Worm (Caenorhabditis elegans): ENCODE results near the gene mai-2.
"Not testable (repeated sequence)": the region's sequence is repeated elsewhere in the genome, so short reads cannot be mapped to it uniquely, and the experiment has no call there.

mai-2 gene

DNA sequence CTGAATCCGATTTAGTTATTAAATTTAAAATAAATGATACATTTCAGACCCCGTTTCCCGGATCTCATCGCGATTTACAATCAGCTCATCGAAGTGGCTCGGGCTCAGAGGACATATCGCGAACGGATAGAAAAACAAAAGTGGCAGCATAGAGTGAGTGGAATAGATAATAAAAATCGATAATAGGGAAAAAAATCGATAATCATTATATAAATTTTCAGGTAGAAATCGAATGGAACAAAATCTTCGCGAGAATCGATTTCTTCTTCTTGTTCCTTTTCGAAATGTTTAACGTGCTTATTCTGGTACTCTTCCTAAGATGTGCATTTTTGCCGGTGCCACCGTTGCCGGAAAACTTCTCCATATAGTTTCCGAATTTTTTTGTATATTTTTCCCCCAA lies 33.0 kb downstream of the mai-2 start:
- TF ChIP-seq hlh-30 (tag; optimal IDR thresholded peaks at IDR 0.05; ENCODE audit: insufficient read depth) = no peak
- no peak for TF ChIP-seq pha-4 (tag; optimal IDR thresholded peaks at IDR 0.05)
- TF ChIP-seq K09A11.1 (tag; optimal IDR thresholded peaks at IDR 0.05; ENCODE audit: insufficient read depth) = no peak
- TF ChIP-seq ceh-9 (tag; optimal IDR thresholded peaks at IDR 0.05) = no peak

DNA sequence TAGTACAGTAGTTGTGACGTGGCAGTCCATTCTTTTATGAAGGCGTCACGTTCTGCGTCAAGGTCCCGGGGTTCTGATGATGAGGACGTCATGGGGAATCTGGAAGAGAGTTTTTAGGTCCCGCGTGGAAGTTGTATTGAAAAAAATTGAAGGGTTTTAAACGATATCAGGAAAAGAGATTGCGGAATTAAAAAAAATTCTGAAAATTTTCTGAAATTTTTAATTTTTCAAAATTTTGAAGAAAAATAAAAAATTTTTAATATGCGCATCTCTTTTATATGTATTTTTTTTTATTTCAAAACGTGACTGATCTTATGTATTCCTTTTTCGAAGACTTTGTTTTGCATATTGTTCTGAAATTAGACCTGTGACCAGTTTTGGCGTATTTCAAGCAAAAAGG lies 36.8 kb downstream of the mai-2 start, which contains the start of gene C04C3.6:
C04C3.6 (minus strand) TSS at position 101 of the 400 bp plus-strand sequence.
- TF ChIP-seq nfya-1 (tag; optimal IDR thresholded peaks at IDR 0.05) (no peak), hlh-8 (tag; optimal IDR thresholded peaks at IDR 0.05) (no peak), fkh-10 (GFP tag; optimal IDR thresholded peaks at IDR 0.05) (no peak), tbx-2 (tag; optimal IDR thresholded peaks at IDR 0.05) (no peak), pat-9 (tag; optimal IDR thresholded peaks at IDR 0.05) (no peak), unc-55 (GFP tag; optimal IDR thresholded peaks at IDR 0.05) (no peak), fkh-6 (tag; optimal IDR thresholded peaks at IDR 0.05) (no peak), C38D4.7 (GFP tag; optimal IDR thresholded peaks at IDR 0.05) (no peak), ttx-3 (tag; optimal IDR thresholded peaks at IDR 0.05) (no peak), tbx-7 (tag; optimal IDR thresholded peaks at IDR 0.05) (no peak), hlh-15 (tag; optimal IDR thresholded peaks at IDR 0.05) (no peak), dmd-4 (tag; optimal IDR thresholded peaks at IDR 0.05; ENCODE audit: borderline replicate concordance) (no peak), ahr-1 (tag; optimal IDR thresholded peaks at IDR 0.05) (no peak), ceh-18 (tag; optimal IDR thresholded peaks at IDR 0.05) (no peak), gmeb-2 (tag; optimal IDR thresholded peaks at IDR 0.05) (no peak), unc-42 (tag; optimal IDR thresholded peaks at IDR 0.05) (no peak), npax-4 (tag; optimal IDR thresholded peaks at IDR 0.05) (no peak), ceh-24 (tag; optimal IDR thresholded peaks at IDR 0.05) (no peak)

- TF ChIP-seq odd-2 (tag; optimal IDR thresholded peaks at IDR 0.05) (no peak), C08G9.2 (tag; optimal IDR thresholded peaks at IDR 0.05) (no peak), ceh-48 (tag; optimal IDR thresholded peaks at IDR 0.05) (no peak), madf-2 (tag; optimal IDR thresholded peaks at IDR 0.05) (no peak), ttx-3 (tag; optimal IDR thresholded peaks at IDR 0.05) (no peak), ceh-31 (tag; optimal IDR thresholded peaks at IDR 0.05) (no peak), fax-1 (tag; optimal IDR thresholded peaks at IDR 0.05) (no peak), F13H6.1 (tag; optimal IDR thresholded peaks at IDR 0.05) (no peak)
Measured at ce11 chrIV:3428434-3428950, 42.8 kb downstream of the mai-2 start, which contains the start of the genes C04C3.9 and srz-60. Gene C04C3.9, minus strand, starts transcription at chrIV:3428534. Gene srz-60, plus strand, starts transcription at chrIV:3428900.

ce11 chrIV:3433387-3433786 lies 47.7 kb downstream of the mai-2 start, which contains the start of gene C04C3.7:
Gene C04C3.7, minus strand, starts transcription at chrIV:3433487.
- TF ChIP-seq lim-6 (tag; optimal IDR thresholded peaks at IDR 0.05); nhr-11 (tag; optimal IDR thresholded peaks at IDR 0.05); sox-2 (GFP tag; IDR thresholded peaks at IDR 0.05): not testable (repeated sequence)

DNA sequence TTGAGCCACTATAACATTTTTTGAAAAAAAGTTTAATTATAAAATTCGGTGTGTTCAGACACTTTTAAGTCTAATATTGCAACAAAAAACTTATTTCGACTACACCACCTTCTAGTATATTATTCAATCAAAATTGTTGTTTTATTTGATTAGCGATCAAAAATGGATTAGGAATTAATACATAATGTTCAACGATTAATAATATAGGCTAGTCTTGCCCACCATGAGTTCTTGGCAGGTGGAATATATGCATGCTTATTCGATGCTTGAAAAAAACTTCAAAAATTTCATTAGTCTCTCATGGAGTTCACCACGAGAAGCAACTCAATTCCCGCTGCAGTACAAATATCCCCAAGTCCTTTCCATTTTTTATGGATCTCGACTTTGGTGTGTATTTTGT lies 50.3 kb downstream of the mai-2 start, which contains the start of gene srz-32:
srz-32 (plus strand) TSS at position 301 of the 400 bp plus-strand sequence.
- TF ChIP-seq syd-9 (tag; optimal IDR thresholded peaks at IDR 0.05) (no peak), ceh-48 (tag; optimal IDR thresholded peaks at IDR 0.05) (no peak), pha-4 (tag; optimal IDR thresholded peaks at IDR 0.05) (no peak), K02D7.2 (tag; optimal IDR thresholded peaks at IDR 0.05) (no peak), mec-3 (tag; optimal IDR thresholded peaks at IDR 0.05; ENCODE audit: borderline replicate concordance) (no peak), pha-2 (tag; optimal IDR thresholded peaks at IDR 0.05) (no peak), unc-86 (tag; optimal IDR thresholded peaks at IDR 0.05) (no peak), sox-2 (GFP tag; IDR thresholded peaks at IDR 0.05) (no peak), C08G9.2 (tag; optimal IDR thresholded peaks at IDR 0.05) (no peak)

Measured in whole organism, late embryonic.